Worm (Caenorhabditis elegans) whole organism, midembryonic: ENCODE results near the gene glb-4.

Experiments
- T22C8.4 ChIP-seq: fragments of 200-800 bp; sonication (Bioruptor generic); IDR thresholded peaks from 2 replicates; pipeline ENCODE4 v1.3.6; 2022; ENCODE audit warnings: missing genetic modification characterization, missing compliant biosample characterization
- flt-1 ChIP-seq: fragments of 200-800 bp; sonication (Bioruptor generic); IDR thresholded peaks from 2 replicates; pipeline ENCODE4 v1.3.6; 2022; ENCODE audit warnings: missing genetic modification characterization, missing compliant biosample characterization
- klf-2 ChIP-seq: fragments of 200-800 bp; sonication (Bioruptor generic); conservative IDR thresholded peaks from 2 replicates; pipeline ENCODE4 v1.3.6; 2022; ENCODE audit warnings: missing genetic modification reagents, missing genetic modification characterization, missing compliant biosample characterization
- med-1 ChIP-seq: sonication (generic microtip); optimal IDR thresholded peaks from 2 replicates; lab custom pipeline; 2017; ENCODE audit warnings: missing genetic modification characterization, mild to moderate bottlenecking, missing compliant biosample characterization, antibody characterized with exemption, missing genetic modification reagents; ENCODE audit not compliant: insufficient read depth
- ref-1 ChIP-seq: fragments of 200-800 bp; sonication (Bioruptor generic); conservative IDR thresholded peaks from 2 replicates; pipeline ENCODE4 v1.3.6; 2022; ENCODE audit warnings: missing genetic modification reagents, missing genetic modification characterization, missing compliant biosample characterization
- tab-1 ChIP-seq: fragments of 200-800 bp; sonication (Bioruptor generic); IDR thresholded peaks from 2 replicates; pipeline ENCODE4 v1.3.6; 2022; ENCODE audit warnings: missing genetic modification characterization, missing compliant biosample characterization
- ztf-23 ChIP-seq: fragments of 200-800 bp; sonication (Bioruptor generic); IDR thresholded peaks from 2 replicates; pipeline ENCODE4 v1.3.6; 2022; ENCODE audit warnings: missing genetic modification reagents, missing genetic modification characterization, missing compliant biosample characterization
- ztf-29 ChIP-seq: fragments of 200-800 bp; sonication (Bioruptor generic); IDR thresholded peaks from 2 replicates; pipeline ENCODE4 v1.3.6; 2022; ENCODE audit warnings: missing genetic modification reagents, missing genetic modification characterization, missing compliant biosample characterization

- TF ChIP-seq tab-1 (no peak), klf-2 (no peak), ref-1 (GFP tag; lab: Robert Waterston, UW) (no peak), flt-1 (no peak), ztf-29 (GFP tag; lab: Robert Waterston, UW) (no peak), med-1 (GFP tag; lab: Kevin White, UChicago) (no peak), ztf-23 (GFP tag; lab: Robert Waterston, UW) (no peak), T22C8.4 (GFP tag; lab: Robert Waterston, UW) (no peak)
These were observed 44.0 kb upstream of the glb-4 start for ce11 chrII:11154957-11155356.
